Fruit fly (Drosophila melanogaster): ENCODE data around the gene CG42245.
A peak's percentile ranks its signal among the peaks of the same experiment; 100 is the strongest.

CG42245 gene

DNA sequence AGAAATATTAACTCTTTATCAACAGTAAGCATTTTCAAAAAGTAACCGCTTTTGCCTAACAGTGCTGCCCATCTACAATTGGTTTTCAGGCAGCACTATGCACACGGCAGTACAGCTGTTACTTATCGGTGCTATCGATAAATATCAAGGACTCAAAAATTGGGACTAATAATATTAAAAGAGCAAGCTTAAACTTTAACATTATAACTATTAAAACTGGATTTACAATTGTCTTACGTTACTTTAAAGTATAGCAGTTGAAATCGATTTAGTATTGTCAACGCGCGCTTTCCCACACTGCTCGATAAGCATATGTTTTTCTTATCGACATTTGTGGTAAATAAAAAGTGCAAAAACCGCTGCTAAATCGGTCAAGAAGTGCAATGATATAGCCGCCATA lies at the start of gene CG42245, which contains the start of gene MEP-1 (continued):
- peak in 1 of 2 experiments; percentile 34 for TF ChIP-seq insv (GFP tag; optimal IDR thresholded peaks at IDR 0.05)
- peak; percentile 32 for TF ChIP-seq Abd-B (GFP tag; optimal IDR thresholded peaks at IDR 0.05)
- TF ChIP-seq CG2199 (GFP tag; IDR thresholded peaks at IDR 0.05): no peak
- TF ChIP-seq CG13287 (GFP tag; IDR thresholded peaks at IDR 0.05; ENCODE audit: partially characterized antibody): peak; percentile 81
- peak; percentile 10 for TF ChIP-seq CG12299 (tag; optimal IDR thresholded peaks at IDR 0.05)
- peak; percentile 36; the same call in 1 of the 3 replicates for TF ChIP-seq zfh1 (GFP tag; IDR thresholded peaks at IDR 0.05)
- no peak for TF ChIP-seq rib (GFP tag; IDR thresholded peaks at IDR 0.05)
- TF ChIP-seq CG11093 (GFP tag; IDR thresholded peaks at IDR 0.05): no peak
- TF ChIP-seq B-H1 (GFP tag; IDR thresholded peaks at IDR 0.05): no peak
- TF ChIP-seq CG13123 (GFP tag; optimal IDR thresholded peaks at IDR 0.05): peak; percentile 2
- TF ChIP-seq h (optimal IDR thresholded peaks at IDR 0.05): no peak
- peak; percentile 21 for TF ChIP-seq CG1233 (GFP tag; optimal IDR thresholded peaks at IDR 0.05)
- peak; percentile 45 for TF ChIP-seq CG10543 (GFP tag; optimal IDR thresholded peaks at IDR 0.05)
- TF ChIP-seq pho (GFP tag; optimal IDR thresholded peaks at IDR 0.05): peak; percentile 30
- TF ChIP-seq CG17912 (GFP tag; optimal IDR thresholded peaks at IDR 0.05): no peak
- no peak for TF ChIP-seq Mrtf (GFP tag; IDR thresholded peaks at IDR 0.05)
- peak; percentile 93 for TF ChIP-seq trem (tag; optimal IDR thresholded peaks at IDR 0.05)
- peak; percentile 34 for TF ChIP-seq run (tag; optimal IDR thresholded peaks at IDR 0.05)
- peak; percentile 44 for TF ChIP-seq CG7786 (GFP tag; optimal IDR thresholded peaks at IDR 0.05)
- no peak for TF ChIP-seq fru (optimal IDR thresholded peaks at IDR 0.05)
- TF ChIP-seq chm (GFP tag; IDR thresholded peaks at IDR 0.05): no peak
- no peak for TF ChIP-seq CG1024 (GFP tag; IDR thresholded peaks at IDR 0.05)
- peak; percentile 24 for TF ChIP-seq CG1529 (GFP tag; optimal IDR thresholded peaks at IDR 0.05)
- no peak for TF ChIP-seq Gsc (GFP tag; IDR thresholded peaks at IDR 0.05)
- peak; percentile 61 for TF ChIP-seq nerfin-2 (GFP tag; IDR thresholded peaks at IDR 0.05; ENCODE audit: partially characterized antibody)
- no peak for TF ChIP-seq cg (GFP tag; optimal IDR thresholded peaks at IDR 0.05)
- peak; percentile 48 for TF ChIP-seq bab2 (GFP tag; optimal IDR thresholded peaks at IDR 0.05)
- TF ChIP-seq slou (GFP tag; optimal IDR thresholded peaks at IDR 0.05): no peak
- no peak for TF ChIP-seq CTCF (GFP tag; optimal IDR thresholded peaks at IDR 0.05)
- TF ChIP-seq CG18262 (tag; optimal IDR thresholded peaks at IDR 0.05): peak; percentile 44
- no peak for TF ChIP-seq CG15011 (GFP tag; optimal IDR thresholded peaks at IDR 0.05)
- peak; percentile 95 for TF ChIP-seq Ets65A (GFP tag)
- no peak for TF ChIP-seq CG6765 (GFP tag; optimal IDR thresholded peaks at IDR 0.05)
- TF ChIP-seq stwl (tag; optimal IDR thresholded peaks at IDR 0.05): peak; percentile 95
- TF ChIP-seq ato (GFP tag; IDR thresholded peaks at IDR 0.05; ENCODE audit: partially characterized antibody): no peak; the same call in 1 of the 2 replicates
- peak; percentile 52 for TF ChIP-seq CG4854 (GFP tag; optimal IDR thresholded peaks at IDR 0.05)
- TF ChIP-seq CG3065 (GFP tag; optimal IDR thresholded peaks at IDR 0.05): peak; percentile 22
- peak; percentile 73 for TF ChIP-seq CG2120 (GFP tag; optimal IDR thresholded peaks at IDR 0.05)
- no peak for TF ChIP-seq CG17802 (tag; optimal IDR thresholded peaks at IDR 0.05)
- peak; percentile 39 for TF ChIP-seq CG30020 (tag; optimal IDR thresholded peaks at IDR 0.05)
- TF ChIP-seq C15 (GFP tag; IDR thresholded peaks at IDR 0.05): no peak
- peak; percentile 74 for TF ChIP-seq CG4424 (GFP tag; optimal IDR thresholded peaks at IDR 0.05)
- TF ChIP-seq CG15601 (tag; optimal IDR thresholded peaks at IDR 0.05): peak; percentile 40
- TF ChIP-seq Hmx (GFP tag; optimal IDR thresholded peaks at IDR 0.05): no peak
- TF ChIP-seq CG31224 (GFP tag; IDR thresholded peaks at IDR 0.05): no peak
- peak; percentile 13 for TF ChIP-seq tap (tag; optimal IDR thresholded peaks at IDR 0.05)
- TF ChIP-seq odd (GFP tag; optimal IDR thresholded peaks at IDR 0.05): no peak
- peak; percentile 41 for TF ChIP-seq NC2α (GFP tag; optimal IDR thresholded peaks at IDR 0.05)
- TF ChIP-seq slbo (GFP tag; IDR thresholded peaks at IDR 0.05): no peak; the same call in 1 of the 2 replicates
- peak; percentile 55 for TF ChIP-seq phol (tag; optimal IDR thresholded peaks at IDR 0.05)
- TF ChIP-seq tio (GFP tag; optimal IDR thresholded peaks at IDR 0.05): no peak
- TF ChIP-seq Pdp1 (GFP tag; optimal IDR thresholded peaks at IDR 0.05): peak in 1 of 2 experiments; percentile 46
- peak; percentile 23 for TF ChIP-seq CG8944 (GFP tag; optimal IDR thresholded peaks at IDR 0.05)
